Fruit fly (Drosophila melanogaster) S2 (cell line): ENCODE data around the gene CG31612.

Source experiments
- CG8478 ChIP-seq: fragments of >200 bp; optimal IDR thresholded peaks from 2 replicates; lab custom pipeline; 2018
- CTCF ChIP-seq, 2 experiments: fragments of >200 bp; optimal IDR thresholded peaks; 2 replicates each; lab custom pipeline; 2018

CG31612 gene

dm6 chr2L:21795342-21795874 is at the start of gene CG31612:
Gene CG31612, minus strand, starts transcription at chr2L:21795447.
- TF ChIP-seq CTCF (optimal IDR thresholded peaks at IDR 0.05; lab: Kevin White, UChicago) (no peak), CG8478 (lab: Kevin White, UChicago) (no peak)

dm6 chr2L:21843783-21844182 is 48.5 kb upstream of the CG31612 start:
- TF ChIP-seq CTCF (optimal IDR thresholded peaks at IDR 0.05; lab: Kevin White, UChicago): no peak
- TF ChIP-seq CG8478 (lab: Kevin White, UChicago): no peak

dm6 chr2L:21832200-21832831 is 37.1 kb upstream of the CG31612 start:
- TF ChIP-seq CTCF (optimal IDR thresholded peaks at IDR 0.05; lab: Kevin White, UChicago) (no peak), CG8478 (lab: Kevin White, UChicago) (no peak)

- no peak for TF ChIP-seq CTCF (optimal IDR thresholded peaks at IDR 0.05; lab: Kevin White, UChicago)
- no peak for TF ChIP-seq CG8478 (lab: Kevin White, UChicago)
Measured at dm6 chr2L:21830317-21830716, 35.1 kb upstream of the CG31612 start.

- TF ChIP-seq CTCF (optimal IDR thresholded peaks at IDR 0.05; lab: Kevin White, UChicago) (no peak), CG8478 (lab: Kevin White, UChicago) (no peak)
Measured at dm6 chr2L:21828791-21829184, 33.5 kb upstream of the CG31612 start.

- no peak for TF ChIP-seq CTCF (optimal IDR thresholded peaks at IDR 0.05; lab: Kevin White, UChicago)
- no peak for TF ChIP-seq CG8478 (lab: Kevin White, UChicago)
Measured at dm6 chr2L:21827900-21828790, 32.9 kb upstream of the CG31612 start, which contains the start of gene tsh. Gene tsh, plus strand, starts transcription at chr2L:21828593.

dm6 chr2L:21819386-21819785 is 24.1 kb upstream of the CG31612 start:
- TF ChIP-seq CG8478 (lab: Kevin White, UChicago): no peak
- no peak for TF ChIP-seq CTCF (optimal IDR thresholded peaks at IDR 0.05; lab: Kevin White, UChicago)

- TF ChIP-seq CG8478 (lab: Kevin White, UChicago) (no peak), CTCF (optimal IDR thresholded peaks at IDR 0.05; lab: Kevin White, UChicago) (no peak)
Measured at dm6 chr2L:21810098-21810497, 14.9 kb upstream of the CG31612 start.

- TF ChIP-seq CTCF (optimal IDR thresholded peaks at IDR 0.05; lab: Kevin White, UChicago) (no peak), CG8478 (lab: Kevin White, UChicago) (no peak)
Measured at dm6 chr2L:21806875-21807274, 11.6 kb upstream of the CG31612 start.

- no peak for TF ChIP-seq CG8478 (lab: Kevin White, UChicago)
- TF ChIP-seq CTCF (optimal IDR thresholded peaks at IDR 0.05; lab: Kevin White, UChicago): no peak
Measured at dm6 chr2L:21806359-21806758, 11.1 kb upstream of the CG31612 start.

- no peak for TF ChIP-seq CG8478 (lab: Kevin White, UChicago)
- no peak for TF ChIP-seq CTCF (optimal IDR thresholded peaks at IDR 0.05; lab: Kevin White, UChicago)
Measured at dm6 chr2L:21804105-21804504, 8.9 kb upstream of the CG31612 start.

- TF ChIP-seq CG8478 (lab: Kevin White, UChicago): no peak
- TF ChIP-seq CTCF (optimal IDR thresholded peaks at IDR 0.05; lab: Kevin White, UChicago): no peak
Measured at dm6 chr2L:21794547-21795341, 503 bp downstream of the CG31612 start.

dm6 chr2L:21792831-21793230 is 2.4 kb downstream of the CG31612 start:
- no peak for TF ChIP-seq CG8478 (lab: Kevin White, UChicago)
- no peak for TF ChIP-seq CTCF (optimal IDR thresholded peaks at IDR 0.05; lab: Kevin White, UChicago)

dm6 chr2L:21791980-21792379 is 3.3 kb downstream of the CG31612 start:
- TF ChIP-seq CTCF (optimal IDR thresholded peaks at IDR 0.05; lab: Kevin White, UChicago): no peak
- no peak for TF ChIP-seq CG8478 (lab: Kevin White, UChicago)
